Fruit fly (Drosophila melanogaster): ENCODE data around the gene tacc.

The tacc gene

dm6 chr3R:4775371-4775770 is 26.5 kb upstream of the tacc start (continued):
- no peak for TF ChIP-seq CG6175 (GFP tag; IDR thresholded peaks at IDR 0.05)
- TF ChIP-seq Sox102F (GFP tag; optimal IDR thresholded peaks at IDR 0.05) = peak; percentile 47
- no peak for TF ChIP-seq CG11696 (GFP tag; IDR thresholded peaks at IDR 0.05)
- no peak for TF ChIP-seq gro (GFP tag; optimal IDR thresholded peaks at IDR 0.05)
- TF ChIP-seq MESR4 (GFP tag; optimal IDR thresholded peaks at IDR 0.05) = peak; percentile 75
- TF ChIP-seq CG31388 (GFP tag; optimal IDR thresholded peaks at IDR 0.05) = no peak
- TF ChIP-seq klu (GFP tag; IDR thresholded peaks at IDR 0.05) = no peak
- TF ChIP-seq CG3407 (GFP tag; optimal IDR thresholded peaks at IDR 0.05) = no peak
- no peak for TF ChIP-seq jing (GFP tag; optimal IDR thresholded peaks at IDR 0.05)
- no peak for TF ChIP-seq CG12744 (GFP tag; optimal IDR thresholded peaks at IDR 0.05)
- no peak for TF ChIP-seq Tbp (GFP tag; optimal IDR thresholded peaks at IDR 0.05)
- TF ChIP-seq sim (GFP tag; IDR thresholded peaks at IDR 0.05) = no peak
- peak; percentile 26 for TF ChIP-seq CG8924 (tag; optimal IDR thresholded peaks at IDR 0.05)
- TF ChIP-seq tap (tag; optimal IDR thresholded peaks at IDR 0.05) = no peak
- no peak for TF ChIP-seq CG13296 (GFP tag; optimal IDR thresholded peaks at IDR 0.05)
- TF ChIP-seq CG12219 (GFP tag; optimal IDR thresholded peaks at IDR 0.05) = no peak
- no peak for TF ChIP-seq CG7928 (GFP tag; optimal IDR thresholded peaks at IDR 0.05)
- no peak for TF ChIP-seq disco-r (GFP tag; optimal IDR thresholded peaks at IDR 0.05)
- TF ChIP-seq Ets65A (GFP tag) = no peak
- no peak for TF ChIP-seq CG17912 (GFP tag; optimal IDR thresholded peaks at IDR 0.05)
- no peak for TF ChIP-seq twi (tag; optimal IDR thresholded peaks at IDR 0.05)
- peak; percentile 50 for TF ChIP-seq CG17829 (tag; optimal IDR thresholded peaks at IDR 0.05)
- TF ChIP-seq ftz-f1 (GFP tag; optimal IDR thresholded peaks at IDR 0.05) = no peak
- TF ChIP-seq PHDP (tag; optimal IDR thresholded peaks at IDR 0.05) = no peak
- no peak for TF ChIP-seq CG9215 (GFP tag; IDR thresholded peaks at IDR 0.05)
- TF ChIP-seq CG15514 (GFP tag; optimal IDR thresholded peaks at IDR 0.05) = peak; percentile 19
- no peak for TF ChIP-seq Nf-YB (GFP tag; optimal IDR thresholded peaks at IDR 0.05)
- TF ChIP-seq Eip74EF (GFP tag; optimal IDR thresholded peaks at IDR 0.05) = no peak
- no peak for TF ChIP-seq Hr51 (GFP tag; optimal IDR thresholded peaks at IDR 0.05)
- TF ChIP-seq CG16779 (GFP tag; IDR thresholded peaks at IDR 0.05) = no peak
- TF ChIP-seq chinmo (GFP tag; IDR thresholded peaks at IDR 0.05; ENCODE audit: partially characterized antibody) = no peak
- peak; percentile 59 for TF ChIP-seq Xbp1 (GFP tag; optimal IDR thresholded peaks at IDR 0.05)
- no peak for TF ChIP-seq CG32767 (GFP tag; IDR thresholded peaks at IDR 0.05)
- TF ChIP-seq crp (GFP tag; optimal IDR thresholded peaks at IDR 0.05) = no peak
- no peak for TF ChIP-seq mld (GFP tag; IDR thresholded peaks at IDR 0.05; ENCODE audit: partially characterized antibody)
- peak; percentile 42 for TF ChIP-seq HmgZ (tag; optimal IDR thresholded peaks at IDR 0.05)
- TF ChIP-seq dpn (GFP tag; optimal IDR thresholded peaks at IDR 0.05) = peak; percentile 27 to 51
- TF ChIP-seq CG6683 (GFP tag; optimal IDR thresholded peaks at IDR 0.05) = no peak
- TF ChIP-seq eve (GFP tag; optimal IDR thresholded peaks at IDR 0.05) = no peak
- TF ChIP-seq dmrt11E (tag; optimal IDR thresholded peaks at IDR 0.05) = no peak
- TF ChIP-seq CG7786 (GFP tag; optimal IDR thresholded peaks at IDR 0.05) = peak; percentile 24
- TF ChIP-seq CG6813 (GFP tag; optimal IDR thresholded peaks at IDR 0.05) = no peak
- peak; percentile 68 for TF ChIP-seq Ets97D (GFP tag; optimal IDR thresholded peaks at IDR 0.05)
- TF ChIP-seq CG4282 (GFP tag; optimal IDR thresholded peaks at IDR 0.05) = no peak
- TF ChIP-seq Rx (GFP tag; IDR thresholded peaks at IDR 0.05) = no peak
- no peak for TF ChIP-seq CG31365 (tag; optimal IDR thresholded peaks at IDR 0.05)
- no peak for TF ChIP-seq CG12071 (GFP tag; optimal IDR thresholded peaks at IDR 0.05)
- TF ChIP-seq CG4854 (GFP tag; optimal IDR thresholded peaks at IDR 0.05) = peak; percentile 0
- TF ChIP-seq CG5245 (GFP tag; optimal IDR thresholded peaks at IDR 0.05) = peak; percentile 5
- TF ChIP-seq Mrtf (GFP tag; IDR thresholded peaks at IDR 0.05) = no peak
- TF ChIP-seq CG3065 (GFP tag; optimal IDR thresholded peaks at IDR 0.05) = no peak

Measured in whole organism, embryonic.